Worm (Caenorhabditis elegans): ENCODE results near the gene C28A5.2.

- TF ChIP-seq lin-39 (tag; optimal IDR thresholded peaks at IDR 0.05) (no peak), ztf-4 (tag; optimal IDR thresholded peaks at IDR 0.05) (no peak), unc-62 (GFP tag; optimal IDR thresholded peaks at IDR 0.05) (no peak), snpc-4 (tag; optimal IDR thresholded peaks at IDR 0.05) (no peak), egl-27 (tag; optimal IDR thresholded peaks at IDR 0.05) (no peak)
Observed at ce11 chrIII:4395857-4396256, 43.5 kb downstream of the C28A5.2 start.
